Fruit fly (Drosophila melanogaster) ovary, adult (tissue): ENCODE data around the gene Dim1.

Experiments
- CG17801 ChIP-seq: fragments of 200-800 bp; optimal IDR thresholded peaks from 2 replicates; lab custom pipeline; 2019; ENCODE audit warnings: missing biosample characterization, mild to moderate bottlenecking, missing genetic modification characterization, moderate library complexity; ENCODE audit not compliant: partially characterized antibody

Dim1 gene

DNA sequence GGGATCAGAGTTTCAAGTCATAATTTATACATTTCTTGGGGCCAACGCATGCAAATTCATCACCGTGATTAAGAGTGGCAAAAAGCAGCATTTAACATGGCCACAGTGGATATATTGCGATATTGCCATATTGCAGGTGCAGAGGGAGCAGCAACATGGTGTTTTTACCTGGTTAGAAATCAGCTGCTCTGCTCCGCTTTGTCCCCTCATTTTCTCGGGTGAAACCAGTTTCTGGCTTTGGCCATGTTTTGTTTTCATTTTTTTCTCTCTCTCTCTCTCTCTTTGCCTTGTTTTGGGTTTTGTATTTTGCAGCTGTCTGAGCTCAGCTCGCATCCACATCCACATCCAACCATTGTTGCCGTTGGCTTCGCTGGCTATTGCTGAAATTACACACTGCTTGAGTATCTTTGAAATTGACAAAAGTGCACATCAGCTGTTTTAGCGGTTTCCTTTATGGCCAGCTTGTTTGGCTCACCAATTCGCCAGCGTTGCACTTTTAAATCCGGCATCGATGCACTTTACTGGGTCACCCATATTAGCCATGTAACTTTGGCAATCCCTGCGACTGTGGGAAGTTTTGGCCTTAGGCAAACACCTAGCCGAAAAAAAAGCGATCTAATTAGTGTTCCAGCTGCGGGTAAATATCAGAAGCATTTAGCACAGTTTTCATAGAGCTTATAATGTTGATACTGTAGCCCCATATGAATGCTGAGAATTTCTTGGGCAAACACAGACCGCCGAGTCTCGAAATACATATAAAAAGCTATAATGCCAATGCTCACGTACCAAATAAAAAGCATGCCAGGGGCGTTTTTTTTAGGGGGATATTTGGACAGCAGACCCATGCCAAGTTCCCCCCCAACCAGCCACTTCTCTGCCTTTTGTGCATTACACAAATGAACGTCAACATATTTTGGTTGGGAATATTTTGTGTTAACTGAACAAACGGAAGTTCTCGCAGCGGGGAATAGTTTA lies 27.7 kb upstream of the Dim1 start:
- TF ChIP-seq CG17801: no peak

dm6 chr2L:4377747-4378146 lies 25.3 kb upstream of the Dim1 start:
- TF ChIP-seq CG17801: no peak

- no peak for TF ChIP-seq CG17801
Measured at dm6 chr2L:4378380-4378779, 24.7 kb upstream of the Dim1 start.

DNA sequence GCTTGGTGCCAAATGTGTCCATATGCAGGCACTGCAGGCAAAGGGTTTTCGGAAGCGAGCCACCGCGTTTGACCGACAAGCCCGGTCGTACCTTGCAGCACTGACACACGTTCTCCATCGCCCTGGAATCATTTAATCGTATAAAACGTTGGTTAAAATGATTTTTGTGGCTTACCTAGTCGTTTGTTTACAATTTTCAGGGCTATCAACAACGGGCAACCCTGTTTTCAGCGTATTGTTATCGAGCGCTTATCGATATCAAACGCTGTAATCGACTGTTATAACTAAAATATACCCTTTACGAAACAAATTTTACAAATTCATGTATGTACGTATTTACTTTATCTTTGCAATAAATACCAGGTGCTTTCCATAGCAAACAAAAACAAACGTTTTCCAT lies 20.5 kb upstream of the Dim1 start, which contains the start of gene CG17612:
TSS of gene CG17612 (minus strand) at position 214 of the 400 bp plus-strand sequence.
- no peak for TF ChIP-seq CG17801

DNA sequence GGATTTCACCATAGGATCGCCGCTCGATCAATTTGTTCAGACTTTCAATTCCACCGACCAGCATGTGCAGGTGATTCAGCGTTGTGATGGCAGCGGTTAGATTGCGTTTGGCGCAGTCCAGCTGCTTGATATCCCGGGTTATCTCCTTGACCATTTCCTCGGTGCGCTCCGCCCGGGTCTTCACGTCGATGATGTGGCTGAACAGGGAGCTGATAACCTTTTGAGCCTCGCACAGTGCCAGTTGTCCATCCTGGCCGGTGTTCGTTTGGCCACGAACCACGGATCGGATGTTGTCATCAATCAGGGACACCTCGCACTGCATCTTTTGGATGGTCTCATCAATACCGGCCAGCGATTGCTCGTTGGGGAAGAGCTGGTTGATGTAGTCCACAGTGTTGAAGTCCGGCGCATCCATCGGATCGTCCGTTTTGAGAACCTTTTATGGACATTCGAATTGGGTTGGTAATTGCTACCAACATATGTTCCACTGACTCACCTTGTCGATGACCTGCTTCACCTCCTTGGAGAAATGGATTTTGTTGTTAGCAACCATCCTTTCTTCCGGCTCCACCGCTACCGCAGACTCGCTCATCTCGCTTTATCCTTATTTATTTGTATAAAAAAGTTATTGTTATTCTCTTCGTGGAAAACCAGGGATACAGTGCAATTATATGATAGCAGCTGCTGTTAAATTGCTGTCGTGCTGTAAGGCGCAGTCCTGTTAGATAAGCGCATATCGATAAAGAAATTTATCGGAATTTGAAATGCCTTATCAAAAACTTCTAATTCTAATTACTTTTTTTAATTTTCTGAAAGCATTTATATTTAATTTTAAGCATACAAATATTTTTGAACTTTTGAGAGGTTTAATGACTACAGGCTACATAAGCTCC lies 17.4 kb upstream of the Dim1 start, which contains the start of gene Vps53:
TSS of gene Vps53 (minus strand) at position 676 of the 893 bp plus-strand sequence.
- TF ChIP-seq CG17801: no peak

- no peak for TF ChIP-seq CG17801
Measured at dm6 chr2L:4386926-4387550, 16.0 kb upstream of the Dim1 start, which contains the start of gene Psf2. Psf2 (minus strand) TSS chr2L:4387356.

dm6 chr2L:4388027-4388426 lies 15.0 kb upstream of the Dim1 start, which contains the start of gene Tps1:
Tps1 (plus strand) TSS chr2L:4388327.
- no peak for TF ChIP-seq CG17801

DNA sequence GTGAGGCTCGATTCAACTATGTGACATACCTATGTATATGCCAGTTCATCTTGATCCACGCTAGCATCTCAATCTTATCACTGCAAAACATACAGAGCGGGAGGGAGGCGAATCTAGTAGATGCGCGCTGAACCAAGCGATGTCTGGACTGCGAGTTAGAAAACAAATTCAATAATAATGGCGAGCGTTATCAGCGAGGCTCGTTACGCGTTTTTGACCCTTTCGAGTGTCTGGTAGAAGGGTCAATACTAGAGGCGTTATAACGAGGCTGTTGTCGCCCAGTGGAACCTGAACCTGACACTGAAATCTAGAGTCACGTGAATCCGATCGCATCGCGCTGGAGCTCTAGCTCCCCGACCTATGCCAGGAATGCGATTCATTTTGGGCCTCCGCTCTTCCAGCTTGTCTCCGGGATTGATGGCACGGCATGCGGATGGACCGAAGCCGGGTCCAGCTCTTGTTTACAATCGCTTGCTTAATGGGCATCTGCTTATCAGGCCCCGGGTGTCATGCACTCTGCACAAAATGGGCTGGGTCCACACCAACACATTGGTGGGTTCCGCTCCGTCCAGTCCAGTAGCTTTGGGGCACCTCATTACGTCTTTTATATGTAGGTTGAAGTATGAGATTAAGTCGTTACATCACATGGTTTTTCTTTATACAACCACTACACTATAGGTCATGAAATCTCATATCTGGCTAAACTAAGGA lies 13.5 kb upstream of the Dim1 start:
- TF ChIP-seq CG17801: no peak

DNA sequence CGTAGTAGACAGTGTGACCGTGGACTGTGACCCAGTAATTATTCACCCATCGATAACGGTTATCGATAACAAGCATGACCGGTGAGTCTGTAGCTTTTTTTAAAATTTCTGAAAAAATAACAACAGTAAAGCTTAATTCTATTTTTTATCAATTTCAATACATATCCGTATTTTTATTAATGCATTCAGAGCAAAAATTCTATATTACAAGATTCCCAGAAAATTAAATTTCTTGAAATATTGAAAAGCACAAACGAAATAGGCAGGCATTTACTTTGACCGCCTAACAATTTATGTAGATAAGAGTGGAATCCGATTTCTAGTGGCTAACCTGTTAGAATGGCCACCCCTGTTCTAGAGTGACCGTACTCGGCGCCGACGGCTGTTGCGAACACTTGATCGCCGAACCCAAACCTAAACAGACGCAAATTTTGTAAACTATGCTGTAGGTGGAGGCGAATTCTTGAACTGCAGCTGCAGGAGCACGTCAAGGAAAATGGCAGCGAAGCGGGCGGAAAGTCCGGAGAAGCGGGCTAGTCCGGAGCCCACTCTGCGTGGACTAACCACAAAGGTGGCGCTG lies 9.1 kb upstream of the Dim1 start, which contains the start of gene CG3652:
TSS of gene CG3652 (minus strand) at position 35 of the 580 bp plus-strand sequence.
- peak; percentile 7 for TF ChIP-seq CG17801

dm6 chr2L:4400653-4401052 lies 2.4 kb upstream of the Dim1 start, which contains the start of gene CG33003:
CG33003 (plus strand) TSS chr2L:4400953.
- no peak for TF ChIP-seq CG17801

- TF ChIP-seq CG17801: no peak
Measured at dm6 chr2L:4410855-4411254, 7.8 kb downstream of the Dim1 start, which contains the start of gene CG43055. CG43055 (plus strand) TSS chr2L:4411155.

DNA sequence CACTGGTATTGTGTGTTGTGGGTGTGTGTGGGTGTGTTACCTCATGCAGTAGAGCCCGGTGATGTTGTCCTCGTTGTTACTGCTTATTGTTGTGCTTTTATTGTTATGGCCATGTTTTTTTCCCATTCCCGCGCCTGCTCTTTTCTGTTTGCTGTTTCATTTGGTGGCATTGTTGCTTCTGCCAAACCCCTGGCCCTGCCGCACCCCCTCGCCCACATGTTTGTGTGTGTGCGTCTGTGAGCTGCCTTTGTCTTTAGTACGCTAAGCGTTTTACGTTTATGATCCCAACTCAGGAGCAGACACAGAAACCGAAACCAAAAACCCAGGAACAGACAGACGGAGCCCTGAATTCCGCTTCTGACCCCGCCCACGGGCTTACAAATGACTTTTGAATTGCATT lies 11.0 kb downstream of the Dim1 start:
- TF ChIP-seq CG17801: no peak

DNA sequence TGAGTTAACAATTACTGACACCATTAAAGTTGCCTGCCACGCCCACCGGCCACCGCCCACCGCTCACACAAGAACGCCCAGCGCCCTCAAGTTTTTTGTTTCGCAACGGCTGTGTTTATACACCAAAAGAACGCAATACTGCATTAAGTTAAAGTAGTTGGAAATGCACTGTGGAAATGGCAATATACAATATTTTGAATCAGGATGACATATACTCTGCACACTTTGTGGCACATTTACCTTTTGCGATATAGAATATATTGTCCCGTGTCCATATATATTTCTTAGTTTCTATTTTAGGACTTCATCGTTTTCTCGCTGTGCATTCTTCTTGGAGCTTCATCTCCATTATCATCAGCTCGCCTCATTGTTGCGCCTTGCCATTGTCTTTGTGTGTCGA lies 13.0 kb downstream of the Dim1 start:
- no peak for TF ChIP-seq CG17801

dm6 chr2L:4416903-4417302 lies 13.9 kb downstream of the Dim1 start:
- TF ChIP-seq CG17801: no peak

DNA sequence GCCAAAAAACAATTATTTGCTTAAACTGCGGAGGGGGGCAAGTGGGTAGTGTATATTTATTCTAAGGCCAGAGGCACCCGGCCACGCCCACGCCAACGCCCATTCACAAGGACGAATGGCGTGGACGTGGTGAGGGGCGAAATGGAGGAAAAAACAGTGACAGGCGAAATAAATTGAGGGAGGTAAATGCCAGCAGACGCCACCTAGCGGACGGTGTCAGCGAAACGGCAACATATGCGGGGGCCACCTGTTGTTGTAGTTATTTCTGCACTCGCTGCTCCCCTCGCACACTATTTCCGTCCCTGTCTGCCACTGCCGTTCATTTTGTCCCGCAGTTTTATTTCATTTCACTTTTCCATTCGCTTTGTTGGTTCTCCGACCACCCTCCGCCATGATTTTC lies 14.9 kb downstream of the Dim1 start:
- TF ChIP-seq CG17801: no peak
